Fruit fly (Drosophila melanogaster): ENCODE data around the gene Sfp24Bd.

The Sfp24Bd gene

dm6 chr2L:3624784-3625183 is 44.1 kb downstream of the Sfp24Bd start (continued):
- TF ChIP-seq gsb-n (tag; optimal IDR thresholded peaks at IDR 0.05) (no peak), row (GFP tag; IDR thresholded peaks at IDR 0.05) (peak; percentile 48; the same call in 2 of the 3 replicates), CTCF (GFP tag; optimal IDR thresholded peaks at IDR 0.05) (no peak), odd (GFP tag; optimal IDR thresholded peaks at IDR 0.05) (no peak), CG6854 (GFP tag; optimal IDR thresholded peaks at IDR 0.05) (no peak), CG17186 (GFP tag; optimal IDR thresholded peaks at IDR 0.05) (no peak), sens-2 (GFP tag; IDR thresholded peaks at IDR 0.05) (0 out of 2 replicates have a peak, but pooled peaks have one; percentile 39), az2 (GFP tag; optimal IDR thresholded peaks at IDR 0.05) (no peak), CG6813 (GFP tag; optimal IDR thresholded peaks at IDR 0.05) (no peak), zfh2 (GFP tag; optimal IDR thresholded peaks at IDR 0.05) (no peak), CG9215 (GFP tag; IDR thresholded peaks at IDR 0.05) (no peak), CG10274 (GFP tag; optimal IDR thresholded peaks at IDR 0.05) (no peak), tin (GFP tag; optimal IDR thresholded peaks at IDR 0.05) (no peak), gsb (GFP tag; IDR thresholded peaks at IDR 0.05) (no peak), CG11398 (GFP tag; optimal IDR thresholded peaks at IDR 0.05) (no peak), Hr3 (GFP tag; optimal IDR thresholded peaks at IDR 0.05) (peak; percentile 17), chn (GFP tag; optimal IDR thresholded peaks at IDR 0.05) (no peak), nmo (GFP tag; optimal IDR thresholded peaks at IDR 0.05) (no peak), CG4707 (GFP tag; optimal IDR thresholded peaks at IDR 0.05) (no peak), CG7271 (tag; optimal IDR thresholded peaks at IDR 0.05) (no peak), btn (GFP tag; optimal IDR thresholded peaks at IDR 0.05) (no peak), dmrt99B (tag; optimal IDR thresholded peaks at IDR 0.05) (peak; percentile 3), CG18262 (tag; optimal IDR thresholded peaks at IDR 0.05) (peak; percentile 30), CrebB (tag; optimal IDR thresholded peaks at IDR 0.05) (no peak), slbo (GFP tag; IDR thresholded peaks at IDR 0.05) (0 out of 2 replicates have a peak, but pooled peaks have one; percentile 10), dysf (GFP tag; IDR thresholded peaks at IDR 0.05) (no peak), CG17359 (tag; optimal IDR thresholded peaks at IDR 0.05) (peak; percentile 15), Usf (GFP tag; optimal IDR thresholded peaks at IDR 0.05) (no peak), zf30C (GFP tag; optimal IDR thresholded peaks at IDR 0.05) (peak; percentile 51), CG42726 (GFP tag; IDR thresholded peaks at IDR 0.05; ENCODE audit: partially characterized antibody) (no peak), HmgZ (tag; optimal IDR thresholded peaks at IDR 0.05) (no peak), CG12219 (GFP tag; optimal IDR thresholded peaks at IDR 0.05) (no peak), Rx (GFP tag; IDR thresholded peaks at IDR 0.05) (no peak), grau (tag; optimal IDR thresholded peaks at IDR 0.05) (no peak), CG5953 (GFP tag; IDR thresholded peaks at IDR 0.05) (no peak), twi (tag; optimal IDR thresholded peaks at IDR 0.05) (no peak), dm (GFP tag; optimal IDR thresholded peaks at IDR 0.05) (no peak), nau (GFP tag; optimal IDR thresholded peaks at IDR 0.05) (no peak), B-H1 (GFP tag; IDR thresholded peaks at IDR 0.05) (no peak), sna (GFP tag; IDR thresholded peaks at IDR 0.05; ENCODE audit: partially characterized antibody) (no peak), da (GFP tag; optimal IDR thresholded peaks at IDR 0.05) (no peak), MBD-R2 (GFP tag; IDR thresholded peaks at IDR 0.05) (no peak), ara (GFP tag; IDR thresholded peaks at IDR 0.05) (peak; percentile 36; the same call in 1 of the 2 replicates), CG31388 (GFP tag; optimal IDR thresholded peaks at IDR 0.05) (no peak), CG3995 (GFP tag; optimal IDR thresholded peaks at IDR 0.05) (no peak), CG9817 (tag; optimal IDR thresholded peaks at IDR 0.05) (no peak), CG13424 (tag; optimal IDR thresholded peaks at IDR 0.05) (no peak), CG30020 (tag; optimal IDR thresholded peaks at IDR 0.05) (no peak), CG4854 (GFP tag; optimal IDR thresholded peaks at IDR 0.05) (no peak), CG14710 (tag; optimal IDR thresholded peaks at IDR 0.05) (peak; percentile 28), Atf-2 (GFP tag; optimal IDR thresholded peaks at IDR 0.05) (no peak), trem (tag; optimal IDR thresholded peaks at IDR 0.05) (peak; percentile 7), dati (GFP tag; IDR thresholded peaks at IDR 0.05) (no peak)
